Worm (Caenorhabditis elegans): ENCODE data around the gene Y55F3BR.2.

Y55F3BR.2 gene

DNA sequence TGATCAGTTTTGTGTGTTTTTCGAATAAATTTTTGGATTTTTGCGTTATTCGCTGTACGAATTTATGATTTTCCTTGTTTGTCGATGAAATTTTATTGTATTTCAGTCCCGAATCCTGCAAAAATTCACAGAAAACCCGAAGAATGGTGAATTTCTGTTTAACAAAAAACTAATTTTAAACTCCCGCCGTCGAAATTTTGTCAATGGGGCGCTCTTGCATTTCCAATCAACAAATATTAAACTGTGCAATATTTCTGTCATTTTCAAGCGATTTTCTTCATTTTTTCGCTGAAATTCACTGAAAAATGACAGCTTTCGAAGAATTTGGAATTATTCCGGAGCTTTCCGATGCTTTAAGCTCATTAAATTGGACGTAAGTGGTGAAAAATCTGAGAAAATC is 15.9 kb downstream of the Y55F3BR.2 start, which contains the start of gene Y55F3BR.1:
Y55F3BR.1 (plus strand) TSS at position 115 of the 400 bp plus-strand sequence.
- TF ChIP-seq F26F4.8 (GFP tag; conservative IDR thresholded peaks at IDR 0.05) (no peak), aha-1 (tag) (peak; percentile 55), nhr-11 (tag; optimal IDR thresholded peaks at IDR 0.05) (peak; percentile 2), lsy-2 (tag; optimal IDR thresholded peaks at IDR 0.05) (peak in 1 of 2 experiments; percentile 65), dpl-1 (GFP tag; optimal IDR thresholded peaks at IDR 0.05) (peak; percentile 94), nhr-77 (tag; optimal IDR thresholded peaks at IDR 0.05) (peak; percentile 20), mes-2 (tag; optimal IDR thresholded peaks at IDR 0.05; ENCODE audit: poor library complexity, severe bottlenecking) (peak; percentile 65), lin-13 (GFP tag; optimal IDR thresholded peaks at IDR 0.05) (peak; percentile 41), lin-38 (GFP tag; IDR thresholded peaks at IDR 0.05) (peak; percentile 97), ceh-44 (GFP tag; IDR thresholded peaks at IDR 0.05) (no peak), mep-1 (tag; optimal IDR thresholded peaks at IDR 0.05) (peak; percentile 16), nhr-6 (tag; optimal IDR thresholded peaks at IDR 0.05) (peak; percentile 52), hlh-30 (tag; optimal IDR thresholded peaks at IDR 0.05; ENCODE audit: insufficient read depth) (peak; percentile 12), dve-1 (tag; optimal IDR thresholded peaks at IDR 0.05; ENCODE audit: insufficient read depth) (peak; percentile 8), spr-3 (GFP tag; optimal IDR thresholded peaks at IDR 0.05) (no peak), ceh-32 (tag; optimal IDR thresholded peaks at IDR 0.05; ENCODE audit: poor library complexity) (no peak), nhr-28 (tag; optimal IDR thresholded peaks at IDR 0.05) (peak; percentile 35), mxl-3 (GFP tag; optimal IDR thresholded peaks at IDR 0.05) (no peak)

DNA sequence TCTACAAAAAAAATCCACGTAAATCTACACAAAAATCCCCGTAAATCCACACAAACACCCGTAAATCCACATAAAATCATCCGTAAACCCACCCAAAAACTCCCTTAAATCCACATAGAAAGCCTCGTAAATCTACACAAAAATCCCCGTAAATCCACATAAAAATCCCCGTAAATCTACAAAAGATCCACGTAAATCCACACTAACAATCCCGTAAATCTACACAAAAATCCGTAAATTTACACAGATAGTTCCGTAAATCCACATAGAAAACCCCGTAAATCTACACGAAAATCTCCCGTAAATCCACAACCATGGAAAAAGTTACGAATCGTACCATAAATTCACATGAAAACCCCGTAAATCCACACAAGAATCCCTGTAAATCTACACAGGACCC is 19.9 kb downstream of the Y55F3BR.2 start:
- TF ChIP-seq fkh-10 (GFP tag; optimal IDR thresholded peaks at IDR 0.05) (no peak), Y75B8A.6 (GFP tag; IDR thresholded peaks at IDR 0.05) (no peak), hlh-11 (tag; optimal IDR thresholded peaks at IDR 0.05) (no peak), ceh-82 (tag; optimal IDR thresholded peaks at IDR 0.05) (no peak), unc-62 (GFP tag; optimal IDR thresholded peaks at IDR 0.05 in 1 of 2) (peak in 1 of 2 experiments; percentile 22), unc-62 (tag; optimal IDR thresholded peaks at IDR 0.05) (no peak), madf-9 (GFP tag; conservative IDR thresholded peaks at IDR 0.05) (no peak), duxl-1 (tag; optimal IDR thresholded peaks at IDR 0.05; ENCODE audit: poor library complexity) (no peak)

DNA sequence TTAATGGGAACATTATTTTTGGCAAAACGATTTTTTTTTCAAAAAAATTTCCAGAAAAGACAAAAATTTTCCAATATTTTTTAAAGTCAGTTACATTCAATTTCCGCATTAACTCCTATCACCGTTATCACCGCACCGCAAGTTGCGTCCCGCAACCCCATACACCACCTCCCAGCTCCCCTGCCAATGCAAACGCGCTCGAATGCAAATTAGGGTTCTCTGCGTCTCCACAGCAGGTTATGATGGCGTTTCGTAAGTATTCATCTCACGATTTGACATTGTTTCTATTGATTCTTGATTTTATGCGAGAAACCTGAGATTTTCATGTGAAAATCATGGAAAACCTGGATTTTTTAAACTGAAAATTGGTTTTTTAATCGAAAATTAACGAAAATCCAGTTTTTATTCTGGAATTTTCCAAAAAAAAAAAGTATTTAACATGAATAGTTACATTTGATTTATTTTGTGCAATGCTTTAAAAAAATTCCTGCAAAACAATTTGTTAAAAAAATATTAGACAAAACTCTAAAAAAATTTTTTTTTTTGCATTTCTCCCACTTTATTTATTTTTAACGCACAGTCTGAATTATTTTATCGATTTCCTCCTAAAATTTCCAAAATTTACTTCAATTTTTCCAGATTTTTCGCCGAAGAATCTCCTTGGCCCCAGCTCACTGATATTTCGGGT is 26.1 kb downstream of the Y55F3BR.2 start, which contains the start of gene mak-2:
mak-2 (plus strand) TSS at position 638 of the 688 bp plus-strand sequence.
- TF ChIP-seq nhr-48 (tag; optimal IDR thresholded peaks at IDR 0.05) (no peak), fos-1 (tag; optimal IDR thresholded peaks at IDR 0.05) (no peak), dve-1 (tag; optimal IDR thresholded peaks at IDR 0.05; ENCODE audit: insufficient read depth) (peak; percentile 71), lsy-2 (tag; optimal IDR thresholded peaks at IDR 0.05) (peak; percentile 25 to 84), ceh-44 (GFP tag; IDR thresholded peaks at IDR 0.05) (no peak), ceh-20 (GFP tag; IDR thresholded peaks at IDR 0.05) (0 out of 2 replicates have a peak, but pooled peaks have one; percentile 34), jun-1 (tag; optimal IDR thresholded peaks at IDR 0.05) (no peak), mdl-1 (tag; optimal IDR thresholded peaks at IDR 0.05) (peak in 1 of 2 experiments; percentile 47), nhr-76 (tag; optimal IDR thresholded peaks at IDR 0.05) (no peak), egl-43 (GFP tag; IDR thresholded peaks at IDR 0.05) (no peak; the same call in 1 of the 2 replicates), zip-2 (tag; optimal IDR thresholded peaks at IDR 0.05) (no peak), php-3 (GFP tag; IDR thresholded peaks at IDR 0.05) (no peak), lin-1 (GFP tag; IDR thresholded peaks at IDR 0.05) (no peak), snpc-1.2 (GFP tag; IDR thresholded peaks at IDR 0.05) (no peak), ztf-11 (tag; optimal IDR thresholded peaks at IDR 0.05) (no peak), T20F7.1 (GFP tag; optimal IDR thresholded peaks at IDR 0.05) (no peak), spr-3 (GFP tag; optimal IDR thresholded peaks at IDR 0.05) (no peak), nhr-10 (tag; optimal IDR thresholded peaks at IDR 0.05) (no peak), Y105C5A.15 (GFP tag; IDR thresholded peaks at IDR 0.05) (no peak), lin-15B (tag; optimal IDR thresholded peaks at IDR 0.05) (peak; percentile 52), dmd-9 (GFP tag; IDR thresholded peaks at IDR 0.05) (no peak), R02D3.7 (tag; optimal IDR thresholded peaks at IDR 0.05) (no peak), F44E2.7 (GFP tag; IDR thresholded peaks at IDR 0.05) (no peak), ctbp-1 (GFP tag; IDR thresholded peaks at IDR 0.05) (no peak), nhr-111 (GFP tag; optimal IDR thresholded peaks at IDR 0.05) (no peak), D1046.2 (GFP tag; IDR thresholded peaks at IDR 0.05) (no peak)

Measured in whole organism, L4 larva.